Fruit fly (Drosophila melanogaster) whole organism, embryonic: ENCODE results near the gene CG15170.

Source experiments
- Asciz ChIP-seq: fragments of 200-800 bp; sonication (Bioruptor generic); optimal IDR thresholded peaks from 2 replicates; lab custom pipeline; 2017; ENCODE audit warnings: missing biosample characterization, mild to moderate bottlenecking, missing genetic modification characterization, missing genetic modification reagents
- CG11695 ChIP-seq: fragments of 200-800 bp; sonication (Bioruptor generic); IDR thresholded peaks from 3 replicates; pipeline ENCODE4 v1.3.6; 2022; ENCODE audit warnings: missing biosample characterization, missing genetic modification characterization
- CG13424 ChIP-seq: fragments of 200-800 bp; sonication (Bioruptor generic); optimal IDR thresholded peaks from 2 replicates; lab custom pipeline; 2019; ENCODE audit warnings: missing biosample characterization, mild to moderate bottlenecking, missing genetic modification characterization, moderate library complexity
- CG13894 ChIP-seq: fragments of 200-800 bp; sonication (Bioruptor generic); optimal IDR thresholded peaks from 3 replicates; lab custom pipeline; 2018; ENCODE audit warnings: missing biosample characterization, mild to moderate bottlenecking, missing genetic modification characterization, moderate library complexity
- CG1529 ChIP-seq: fragments of 200-800 bp; sonication (Bioruptor generic); optimal IDR thresholded peaks from 3 replicates; lab custom pipeline; 2018; ENCODE audit warnings: missing biosample characterization, missing genetic modification characterization
- CG15601 ChIP-seq: fragments of 200-800 bp; sonication (Bioruptor generic); optimal IDR thresholded peaks from 3 replicates; lab custom pipeline; 2019; ENCODE audit warnings: missing biosample characterization, mild to moderate bottlenecking, missing genetic modification characterization, moderate library complexity
- CG15696 ChIP-seq: fragments of 200-800 bp; sonication (Bioruptor generic); optimal IDR thresholded peaks from 2 replicates; lab custom pipeline; 2019; ENCODE audit warnings: missing biosample characterization, mild to moderate bottlenecking, missing genetic modification characterization, moderate library complexity
- CG17361 ChIP-seq: fragments of 200-800 bp; sonication (Bioruptor generic); IDR thresholded peaks from 3 replicates; pipeline ENCODE4 v1.3.6; 2022; ENCODE audit warnings: missing biosample characterization, missing genetic modification characterization
- CG17385 ChIP-seq: fragments of 200-800 bp; sonication (Bioruptor generic); optimal IDR thresholded peaks from 3 replicates; lab custom pipeline; 2018; ENCODE audit warnings: missing biosample characterization, mild to moderate bottlenecking, missing genetic modification characterization
- CG18262 ChIP-seq: fragments of 200-800 bp; optimal IDR thresholded peaks from 3 replicates; lab custom pipeline; 2019; ENCODE audit warnings: missing biosample characterization, mild to moderate bottlenecking, missing genetic modification characterization, moderate library complexity
- CG2120 ChIP-seq: fragments of 200-800 bp; sonication (Bioruptor generic); optimal IDR thresholded peaks from 3 replicates; lab custom pipeline; 2016; ENCODE audit warnings: missing biosample characterization, missing genetic modification characterization
- CG2678 ChIP-seq: fragments of 200-800 bp; sonication (Bioruptor generic); optimal IDR thresholded peaks from 3 replicates; lab custom pipeline; 2019; ENCODE audit warnings: missing biosample characterization, mild to moderate bottlenecking, missing genetic modification characterization, moderate library complexity
- CG2712 ChIP-seq: fragments of 200-800 bp; optimal IDR thresholded peaks from 3 replicates; lab custom pipeline; 2019; ENCODE audit warnings: missing biosample characterization, mild to moderate bottlenecking, missing genetic modification characterization, moderate library complexity
- CG3281 ChIP-seq: fragments of 200-800 bp; sonication (Bioruptor generic); optimal IDR thresholded peaks from 3 replicates; lab custom pipeline; 2017; ENCODE audit warnings: missing biosample characterization, mild to moderate bottlenecking, missing genetic modification characterization
- CG42726 ChIP-seq: fragments of 200-800 bp; sonication (Bioruptor generic); IDR thresholded peaks from 2 replicates; pipeline ENCODE4 v1.3.6; 2022; ENCODE audit warnings: missing biosample characterization, missing genetic modification characterization; ENCODE audit not compliant: partially characterized antibody
- CG8924 ChIP-seq: fragments of 200-800 bp; optimal IDR thresholded peaks from 3 replicates; lab custom pipeline; 2019; ENCODE audit warnings: missing biosample characterization, mild to moderate bottlenecking, missing genetic modification characterization, moderate library complexity
- Kr ChIP-seq: fragments of 200-800 bp; sonication (Bioruptor generic); optimal IDR thresholded peaks from 2 replicates; lab custom pipeline; 2017; ENCODE audit warnings: missing biosample characterization, mild to moderate bottlenecking, missing genetic modification characterization
- Med ChIP-seq: fragments of 200-800 bp; sonication (Bioruptor generic); peaks from one replicate; lab custom pipeline; 2016; ENCODE audit warnings: missing biosample characterization, missing genetic modification characterization, mild to moderate bottlenecking, inconsistent platforms, moderate library complexity
- Meics ChIP-seq: fragments of 200-800 bp; sonication (Bioruptor generic); optimal IDR thresholded peaks from 2 replicates; lab custom pipeline; 2017; ENCODE audit warnings: missing biosample characterization, mild to moderate bottlenecking, missing genetic modification characterization
- Mrtf ChIP-seq: fragments of 200-800 bp; sonication (Bioruptor generic); IDR thresholded peaks from 3 replicates; pipeline ENCODE4 v1.3.6; 2022; ENCODE audit warnings: missing biosample characterization, missing genetic modification characterization
- NC2β ChIP-seq: fragments of 200-800 bp; sonication (Bioruptor generic); optimal IDR thresholded peaks from 2 replicates; lab custom pipeline; 2016; ENCODE audit warnings: missing biosample characterization, missing genetic modification characterization
- Optix ChIP-seq: fragments of 200-800 bp; sonication (Bioruptor generic); IDR thresholded peaks from 3 replicates; pipeline ENCODE4 v1.3.6; 2022; ENCODE audit warnings: missing biosample characterization, missing genetic modification characterization
- PHDP ChIP-seq: fragments of 200-800 bp; sonication (Bioruptor generic); optimal IDR thresholded peaks from 3 replicates; lab custom pipeline; 2018; ENCODE audit warnings: missing biosample characterization, mild to moderate bottlenecking, missing genetic modification characterization, moderate library complexity
- Ssrp ChIP-seq: fragments of 200-800 bp; sonication (Bioruptor generic); optimal IDR thresholded peaks from 2 replicates; lab custom pipeline; 2018; ENCODE audit warnings: missing biosample characterization, mild to moderate bottlenecking, missing genetic modification characterization, moderate library complexity
- ara ChIP-seq: fragments of 200-800 bp; sonication (Bioruptor generic); IDR thresholded peaks from 2 replicates; pipeline ENCODE4 v1.3.6; 2022; ENCODE audit warnings: missing biosample characterization, missing genetic modification characterization
- az2 ChIP-seq: fragments of 200-800 bp; sonication (Bioruptor generic); optimal IDR thresholded peaks from 3 replicates; lab custom pipeline; 2016; ENCODE audit warnings: missing biosample characterization, missing genetic modification characterization
- dati ChIP-seq: fragments of 200-800 bp; sonication (Bioruptor generic); IDR thresholded peaks from 2 replicates; pipeline ENCODE4 v1.3.6; 2022; ENCODE audit warnings: missing biosample characterization, missing genetic modification characterization
- dmrt99B ChIP-seq: fragments of 200-800 bp; sonication (Bioruptor generic); optimal IDR thresholded peaks from 2 replicates; lab custom pipeline; 2018; ENCODE audit warnings: missing biosample characterization, mild to moderate bottlenecking, missing genetic modification characterization, moderate library complexity
- esg ChIP-seq: fragments of 200-800 bp; sonication (Bioruptor generic); conservative IDR thresholded peaks from 2 replicates; pipeline ENCODE4 v1.3.6; 2022; ENCODE audit warnings: missing biosample characterization, missing genetic modification characterization
- eve ChIP-seq, 2 experiments: fragments of >200 bp; optimal IDR thresholded peaks; 2 replicates each; lab custom pipeline; 2017; ENCODE audit warnings: missing biosample characterization in 2 of 2, missing genetic modification characterization in 2 of 2
- exex ChIP-seq: fragments of 200-800 bp; sonication (Bioruptor generic); optimal IDR thresholded peaks from 4 replicates; lab custom pipeline; 2018; ENCODE audit warnings: missing biosample characterization, mild to moderate bottlenecking, missing genetic modification characterization, moderate library complexity
- grau ChIP-seq: fragments of 200-800 bp; optimal IDR thresholded peaks from 3 replicates; lab custom pipeline; 2019; ENCODE audit warnings: missing biosample characterization, mild to moderate bottlenecking, missing genetic modification characterization, moderate library complexity
- ind ChIP-seq: fragments of 200-800 bp; sonication (Bioruptor generic); optimal IDR thresholded peaks from 3 replicates; lab custom pipeline; 2016; ENCODE audit warnings: missing biosample characterization, missing genetic modification characterization
- lmd ChIP-seq: fragments of 200-800 bp; sonication (Bioruptor generic); IDR thresholded peaks from 2 replicates; pipeline ENCODE4 v1.3.6; 2022; ENCODE audit warnings: missing biosample characterization, missing genetic modification characterization
- lola ChIP-seq, 3 experiments: fragments of >200 bp in 2 of 3; fragments of 200-800 bp in 1 of 3; sonication (Bioruptor generic) in 1 of 3; optimal IDR thresholded peaks; 2 replicates each; lab custom pipeline; 2017 to 2019; ENCODE audit warnings: missing biosample characterization in 3 of 3, missing genetic modification characterization in 3 of 3, mild to moderate bottlenecking in 1 of 3, moderate library complexity in 1 of 3
- maf-S ChIP-seq: fragments of 200-800 bp; sonication (Bioruptor generic); optimal IDR thresholded peaks from 2 replicates; lab custom pipeline; 2016; ENCODE audit warnings: missing biosample characterization, missing genetic modification characterization
- nmo ChIP-seq: fragments of 200-800 bp; sonication (Bioruptor generic); optimal IDR thresholded peaks from 2 replicates; lab custom pipeline; 2018; ENCODE audit warnings: missing biosample characterization, mild to moderate bottlenecking, missing genetic modification characterization, moderate library complexity
- phol ChIP-seq: fragments of 200-800 bp; sonication (Bioruptor generic); optimal IDR thresholded peaks from 3 replicates; lab custom pipeline; 2018; ENCODE audit warnings: missing biosample characterization, mild to moderate bottlenecking, missing genetic modification characterization, moderate library complexity
- prd ChIP-seq, 3 experiments: fragments of >200 bp in 2 of 3; fragments of 200-800 bp in 1 of 3; sonication (Bioruptor generic) in 1 of 3; optimal IDR thresholded peaks in 2 of 3; IDR thresholded peaks in 1 of 3; 2 replicates in 2 of 3; 3 replicates in 1 of 3; pipeline versions ENCODE4 v1.3.6 to Lab custom; 2017 to 2022; ENCODE audit warnings: missing biosample characterization in 1 of 3, missing genetic modification characterization in 1 of 3
- schlank ChIP-seq: fragments of 200-800 bp; sonication (Bioruptor generic); optimal IDR thresholded peaks from 2 replicates; lab custom pipeline; 2018; ENCODE audit warnings: missing biosample characterization, mild to moderate bottlenecking, missing genetic modification characterization
- sens ChIP-seq: fragments of 200-800 bp; sonication (Bioruptor generic); peaks from one replicate; lab custom pipeline; 2016; ENCODE audit warnings: missing biosample characterization, missing genetic modification characterization
- slbo ChIP-seq: fragments of 200-800 bp; sonication (Bioruptor generic); IDR thresholded peaks from 2 replicates; pipeline ENCODE4 v1.3.6; 2022; ENCODE audit warnings: missing biosample characterization, missing genetic modification characterization
- tx ChIP-seq: fragments of 200-800 bp; sonication (Bioruptor generic); optimal IDR thresholded peaks from 2 replicates; lab custom pipeline; 2016; ENCODE audit warnings: missing biosample characterization, missing genetic modification characterization
- usp ChIP-seq: fragments of >200 bp; optimal IDR thresholded peaks from 2 replicates; lab custom pipeline; 2017; ENCODE audit warnings: missing biosample characterization, missing genetic modification characterization
- zen ChIP-seq: fragments of 200-800 bp; sonication (Bioruptor generic); optimal IDR thresholded peaks from 3 replicates; lab custom pipeline; 2018; ENCODE audit warnings: missing biosample characterization, mild to moderate bottlenecking, missing genetic modification characterization, moderate library complexity

The CG15170 gene

DNA sequence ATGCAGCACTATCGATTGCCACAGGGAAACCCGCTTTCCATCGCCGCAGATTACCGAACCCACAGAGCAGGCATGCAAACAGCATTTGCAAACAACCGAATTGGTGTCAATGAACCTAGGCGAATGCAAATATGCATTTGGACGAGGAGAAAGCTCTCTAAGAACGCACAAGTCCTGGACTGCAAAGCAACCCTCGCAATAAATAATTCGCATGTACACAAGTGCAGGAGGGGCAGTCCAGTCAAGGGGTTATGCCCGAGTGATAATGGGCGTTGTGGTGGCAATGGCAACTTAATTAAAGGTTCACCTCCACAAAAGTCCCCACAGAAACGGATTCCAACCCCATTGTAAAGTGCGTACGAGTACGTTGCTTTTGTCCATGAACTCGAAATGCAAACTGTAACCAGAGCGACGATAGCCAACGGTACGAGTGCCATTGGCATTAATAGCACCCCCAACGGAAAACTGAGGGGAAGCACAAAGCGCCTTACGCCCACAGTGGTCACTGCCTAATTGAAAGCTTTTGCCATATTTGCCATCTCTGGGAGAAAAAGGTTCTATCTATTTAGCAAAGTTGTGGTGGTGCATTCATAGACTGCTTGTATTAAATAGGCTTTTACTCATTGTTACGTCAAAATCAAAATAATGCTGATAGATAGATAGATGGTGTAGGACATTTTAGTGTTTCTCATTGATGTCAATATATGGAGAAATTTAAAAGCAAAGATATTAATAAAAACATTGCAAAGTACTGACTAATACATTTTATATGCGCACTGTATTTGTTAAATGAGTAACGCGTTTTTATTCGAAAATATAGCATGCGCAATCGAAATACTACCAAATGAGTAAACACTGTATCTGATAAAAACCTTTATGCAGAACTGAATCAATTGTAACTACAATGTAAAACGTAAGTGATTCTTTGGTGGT is 6.9 kb downstream of the CG15170 start (continued):
- TF ChIP-seq usp (GFP tag; lab: Kevin White, UChicago) (no peak), CG17385 (GFP tag; lab: Kevin White, UChicago) (peak; percentile 3), schlank (tag; lab: Kevin White, UChicago) (no peak), phol (tag; lab: Kevin White, UChicago) (peak; percentile 17), maf-S (GFP tag; lab: Kevin White, UChicago) (no peak), CG15601 (tag; lab: Kevin White, UChicago) (no peak), slbo (peak; percentile 34; the same call in 1 of the 2 replicates), CG8924 (tag; lab: Kevin White, UChicago) (peak; percentile 1), CG13424 (tag; lab: Kevin White, UChicago) (peak; percentile 17), Kr (GFP tag; lab: Kevin White, UChicago) (peak; percentile 5), az2 (peak; percentile 16), Meics (GFP tag; lab: Kevin White, UChicago) (peak; percentile 28), CG2120 (GFP tag; lab: Kevin White, UChicago) (peak; percentile 0), sens (GFP tag; lab: Kevin White, UChicago) (peak; percentile 66), lola (GFP tag; optimal IDR thresholded peaks at IDR 0.05; lab: Kevin White, UChicago) (peak in 1 of 3 experiments; percentile 3), dmrt99B (tag; lab: Kevin White, UChicago) (peak; percentile 46), Med (GFP tag; lab: Kevin White, UChicago) (peak; percentile 55), CG18262 (tag; lab: Kevin White, UChicago) (peak; percentile 25), esg (GFP tag; lab: Robert Waterston, UW) (no peak), CG13894 (no peak), Optix (GFP tag; lab: Robert Waterston, UW) (0 out of 3 replicates have a peak, but pooled peaks have one; percentile 19), nmo (peak; percentile 16), CG17361 (peak; percentile 42; the same call in 1 of the 3 replicates), CG2678 (peak; percentile 44)
- TF ChIP-seq, all 482 proteins: peak for 30

DNA sequence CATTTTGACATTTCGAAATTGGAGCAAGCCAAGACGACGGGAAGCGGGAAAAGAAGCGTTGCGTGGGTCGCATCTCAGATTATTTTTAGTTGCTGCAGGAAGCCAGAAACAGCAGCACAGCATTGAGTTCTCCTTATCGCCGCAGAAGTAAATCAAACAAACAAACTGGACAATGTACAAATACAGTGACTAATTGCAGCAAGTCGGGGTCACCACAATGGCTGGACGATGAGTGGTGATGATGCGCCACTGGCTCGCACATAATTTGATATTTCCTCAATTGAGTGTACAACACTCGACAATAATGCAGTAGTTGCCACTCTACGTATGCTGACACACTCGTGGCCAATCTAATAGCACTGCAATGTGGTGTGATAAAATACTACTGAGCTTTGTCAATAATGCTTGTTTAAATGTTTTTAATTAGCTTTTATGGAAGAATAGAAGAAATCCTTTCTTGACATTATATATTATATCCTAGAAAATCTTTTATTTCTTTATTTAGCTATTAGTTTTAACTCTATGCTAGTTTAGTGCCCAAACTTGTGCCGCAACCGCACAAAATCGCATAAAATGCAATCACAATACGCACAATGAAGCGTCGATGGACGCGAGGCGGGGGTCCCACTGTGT is 8.0 kb downstream of the CG15170 start:
- TF ChIP-seq ind (GFP tag; lab: Kevin White, UChicago) (peak; percentile 1), eve (GFP tag; optimal IDR thresholded peaks at IDR 0.05; lab: Kevin White, UChicago) (peak in 1 of 2 experiments; percentile 34), CG17361 (peak; percentile 32; the same call in 1 of the 3 replicates), CG42726 (no peak), Ssrp (peak; percentile 31), PHDP (peak; percentile 35), Mrtf (no peak), CG3281 (no peak), lmd (GFP tag; lab: Robert Waterston, UW) (peak; percentile 48), prd (optimal IDR thresholded peaks at IDR 0.05; lab: Kevin White, UChicago) (no peak), prd (GFP tag; IDR thresholded peaks at IDR 0.05; lab: Robert Waterston, UW) (peak; percentile 44; the same call in 2 of the 3 replicates), ara (GFP tag; lab: Robert Waterston, UW) (peak; percentile 69; the same call in 1 of the 2 replicates), Med (GFP tag; lab: Kevin White, UChicago) (peak; percentile 64), exex (tag; lab: Kevin White, UChicago) (no peak), CG11695 (GFP tag; lab: Robert Waterston, UW) (0 out of 3 replicates have a peak, but pooled peaks have one; percentile 33), lola (GFP tag; optimal IDR thresholded peaks at IDR 0.05; lab: Kevin White, UChicago) (peak in 1 of 3 experiments; percentile 40), CG1529 (GFP tag; lab: Kevin White, UChicago) (peak; percentile 29), Asciz (peak; percentile 24), dati (GFP tag; lab: Robert Waterston, UW) (no peak), zen (peak; percentile 14), CG15696 (peak; percentile 1), NC2β (GFP tag; lab: Kevin White, UChicago) (no peak), tx (GFP tag; lab: Kevin White, UChicago) (no peak), CG2712 (peak; percentile 65), grau (tag; lab: Kevin White, UChicago) (peak; percentile 62)
